Worm (Caenorhabditis elegans): ENCODE data around the gene ZK938.11.

ZK938.11 gene

DNA sequence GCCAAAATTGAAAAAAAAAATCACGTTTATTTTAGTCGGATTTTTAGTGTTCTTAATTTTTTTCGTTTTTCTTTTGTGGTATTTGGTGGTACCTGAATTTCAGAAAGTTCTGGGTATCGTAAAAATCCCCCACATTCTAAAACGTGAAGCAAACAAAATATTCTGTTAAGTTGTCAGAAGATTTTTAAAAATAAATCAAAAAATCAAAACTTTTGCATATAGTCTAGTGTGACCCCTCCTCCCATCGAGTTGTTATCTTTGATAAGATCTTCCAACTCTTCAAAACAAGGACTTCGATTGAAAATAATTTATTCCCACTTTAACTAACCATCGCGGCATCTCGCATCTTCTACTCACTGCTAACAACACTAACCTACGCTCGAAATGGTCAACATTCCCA, 11.1 kb downstream of the ZK938.11 start, which contains the start of gene ZK938.1:
Gene ZK938.1 (plus strand): TSS at position 301 of the 400 bp plus-strand sequence.
- no peak for TF ChIP-seq elt-1 (tag; optimal IDR thresholded peaks at IDR 0.05; ENCODE audit: borderline replicate concordance, insufficient read depth)
- no peak for TF ChIP-seq ceh-43 (GFP tag; optimal IDR thresholded peaks at IDR 0.05)
- no peak for TF ChIP-seq unc-120 (tag; optimal IDR thresholded peaks at IDR 0.05; ENCODE audit: poor library complexity, severe bottlenecking)
- TF ChIP-seq ces-1 (GFP tag; optimal IDR thresholded peaks at IDR 0.05): no peak
- TF ChIP-seq pha-4 (tag; optimal IDR thresholded peaks at IDR 0.05): no peak
- no peak for TF ChIP-seq nhr-76 (tag; optimal IDR thresholded peaks at IDR 0.05)
- TF ChIP-seq M03D4.4 (tag; optimal IDR thresholded peaks at IDR 0.05): no peak
- TF ChIP-seq ceh-39 (tag; optimal IDR thresholded peaks at IDR 0.05): no peak
- no peak for TF ChIP-seq bed-3 (GFP tag; optimal IDR thresholded peaks at IDR 0.05)
- TF ChIP-seq ham-2 (GFP tag; optimal IDR thresholded peaks at IDR 0.05): no peak
- no peak for TF ChIP-seq tbx-8 (GFP tag; optimal IDR thresholded peaks at IDR 0.05)
- TF ChIP-seq cnd-1 (tag; optimal IDR thresholded peaks at IDR 0.05): no peak
- no peak for TF ChIP-seq mls-2 (tag; optimal IDR thresholded peaks at IDR 0.05)
- TF ChIP-seq ztf-11 (tag; optimal IDR thresholded peaks at IDR 0.05): no peak
- TF ChIP-seq drap-1 (GFP tag; optimal IDR thresholded peaks at IDR 0.05): no peak
- no peak for TF ChIP-seq mab-5 (tag; optimal IDR thresholded peaks at IDR 0.05)
- no peak for TF ChIP-seq lin-13 (tag; optimal IDR thresholded peaks at IDR 0.05)

DNA sequence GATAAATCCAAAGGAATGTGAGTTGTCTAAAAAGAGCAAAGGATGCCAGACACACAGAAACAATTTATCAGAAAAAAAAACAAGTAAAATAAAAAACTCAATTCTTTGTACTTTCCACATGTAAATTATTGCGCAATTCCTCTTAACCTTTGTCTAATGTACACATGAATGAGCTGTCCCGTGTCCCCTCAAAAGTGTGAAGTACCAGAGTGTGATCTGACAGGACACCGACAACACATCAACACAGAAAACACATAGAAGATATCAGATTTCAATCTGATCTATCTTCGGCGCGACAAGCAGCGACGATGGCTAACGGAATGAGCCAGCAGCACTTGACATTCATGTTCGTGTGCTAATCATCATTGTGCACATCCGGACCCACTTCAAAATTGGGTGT, 11.7 kb downstream of the ZK938.11 start:
- TF ChIP-seq cnd-1 (tag; optimal IDR thresholded peaks at IDR 0.05) (no peak), zip-8 (tag; optimal IDR thresholded peaks at IDR 0.05) (peak; percentile 74), nhr-2 (tag; optimal IDR thresholded peaks at IDR 0.05) (peak; percentile 77)

DNA sequence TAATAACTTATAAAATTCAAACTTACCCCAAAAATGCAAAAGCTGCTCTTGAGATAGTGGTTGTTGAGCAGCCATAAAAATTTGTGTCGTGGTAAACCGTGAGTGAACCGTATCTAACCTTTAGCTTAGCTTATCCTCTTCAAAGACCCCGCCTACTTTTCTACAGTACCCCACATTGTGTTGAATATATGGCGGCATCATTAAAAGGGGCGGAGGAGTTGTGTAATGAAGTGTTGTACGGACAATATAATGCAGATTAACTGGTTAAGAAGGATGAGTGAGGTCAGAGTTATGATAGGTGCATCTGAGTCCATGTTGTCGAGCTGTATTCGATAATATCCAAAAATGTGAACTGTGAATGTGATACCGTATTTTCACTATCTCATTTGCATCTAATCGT, 12.4 kb downstream of the ZK938.11 start, which contains the start of gene eyg-1:
Gene eyg-1 (minus strand): TSS at position 101 of the 400 bp plus-strand sequence.
- TF ChIP-seq nhr-2 (tag; optimal IDR thresholded peaks at IDR 0.05): peak; percentile 22
- TF ChIP-seq unc-39 (tag; optimal IDR thresholded peaks at IDR 0.05): no peak

DNA sequence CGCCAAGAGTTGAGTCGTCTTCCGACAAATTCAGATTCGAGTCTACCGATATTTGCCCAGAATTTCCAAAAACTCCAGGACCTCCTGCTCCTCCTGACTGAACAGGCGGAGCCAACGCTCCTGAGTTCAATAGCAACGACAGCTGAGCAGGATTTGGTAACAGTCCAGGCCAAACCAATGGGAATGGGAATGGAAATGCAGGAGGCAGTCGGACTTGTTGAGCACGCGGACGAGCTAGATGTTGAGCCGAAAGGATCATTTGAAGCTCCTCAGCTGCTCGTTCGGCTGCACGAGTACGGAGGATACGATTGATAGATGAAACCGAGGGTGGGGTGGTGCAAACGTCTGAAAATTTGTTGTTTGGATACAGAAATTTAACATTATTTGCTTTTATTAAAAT, 13.3 kb downstream of the ZK938.11 start:
- no peak for TF ChIP-seq sptf-1 (tag; optimal IDR thresholded peaks at IDR 0.05)
- TF ChIP-seq snpc-4 (tag; optimal IDR thresholded peaks at IDR 0.05): no peak
- TF ChIP-seq tbx-8 (GFP tag; optimal IDR thresholded peaks at IDR 0.05): no peak
- TF ChIP-seq unc-62 (GFP tag; optimal IDR thresholded peaks at IDR 0.05): no peak
- no peak for TF ChIP-seq cnd-1 (tag; optimal IDR thresholded peaks at IDR 0.05)
- no peak for TF ChIP-seq mab-5 (tag; optimal IDR thresholded peaks at IDR 0.05)
- no peak for TF ChIP-seq drap-1 (GFP tag; optimal IDR thresholded peaks at IDR 0.05)

DNA sequence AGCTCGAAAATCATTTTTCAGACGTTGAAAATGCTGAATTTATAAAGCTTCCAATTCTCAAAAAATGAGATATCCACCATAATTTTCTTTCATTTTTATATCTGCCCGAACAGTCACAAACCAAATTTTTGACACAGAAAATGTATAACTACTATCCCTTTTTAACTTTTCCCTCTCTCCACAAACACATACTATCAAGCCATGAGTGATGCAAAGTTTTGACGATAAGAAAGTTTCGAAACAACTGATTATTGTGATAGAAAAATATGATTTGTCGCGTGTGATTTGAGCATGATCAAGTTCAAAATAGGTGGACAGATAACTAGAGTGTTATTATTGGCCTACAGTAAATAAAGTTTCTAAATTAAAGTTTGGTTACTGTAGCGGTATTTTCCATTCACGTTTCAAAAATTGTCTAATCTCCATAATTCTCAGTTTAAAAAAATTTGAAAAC, 32.7 kb downstream of the ZK938.11 start, which contains the start of gene cyp-13A8:
Gene cyp-13A8 (minus strand): TSS at position 51 of the 454 bp plus-strand sequence.
- TF ChIP-seq sptf-1 (tag; optimal IDR thresholded peaks at IDR 0.05) (no peak), nhr-237 (tag; optimal IDR thresholded peaks at IDR 0.05) (no peak), lin-13 (tag; optimal IDR thresholded peaks at IDR 0.05) (no peak), lin-32 (GFP tag; optimal IDR thresholded peaks at IDR 0.05) (no peak), blmp-1 (tag; optimal IDR thresholded peaks at IDR 0.05) (no peak), mab-5 (tag; optimal IDR thresholded peaks at IDR 0.05) (no peak), mls-2 (tag; optimal IDR thresholded peaks at IDR 0.05) (no peak), M03D4.4 (tag; optimal IDR thresholded peaks at IDR 0.05) (no peak), ztf-11 (tag; optimal IDR thresholded peaks at IDR 0.05) (no peak), hlh-1 (tag; optimal IDR thresholded peaks at IDR 0.05) (no peak), ceh-39 (tag; optimal IDR thresholded peaks at IDR 0.05) (no peak), nhr-76 (tag; optimal IDR thresholded peaks at IDR 0.05) (no peak), drap-1 (GFP tag; optimal IDR thresholded peaks at IDR 0.05) (no peak), zip-8 (tag; optimal IDR thresholded peaks at IDR 0.05) (no peak), pha-4 (tag; optimal IDR thresholded peaks at IDR 0.05) (no peak), sem-2 (GFP tag; optimal IDR thresholded peaks at IDR 0.05) (no peak), nhr-2 (tag; optimal IDR thresholded peaks at IDR 0.05) (no peak), tbx-8 (GFP tag; optimal IDR thresholded peaks at IDR 0.05) (no peak), nhr-28 (tag; optimal IDR thresholded peaks at IDR 0.05) (no peak), elt-1 (tag; optimal IDR thresholded peaks at IDR 0.05; ENCODE audit: borderline replicate concordance, insufficient read depth) (no peak)

DNA sequence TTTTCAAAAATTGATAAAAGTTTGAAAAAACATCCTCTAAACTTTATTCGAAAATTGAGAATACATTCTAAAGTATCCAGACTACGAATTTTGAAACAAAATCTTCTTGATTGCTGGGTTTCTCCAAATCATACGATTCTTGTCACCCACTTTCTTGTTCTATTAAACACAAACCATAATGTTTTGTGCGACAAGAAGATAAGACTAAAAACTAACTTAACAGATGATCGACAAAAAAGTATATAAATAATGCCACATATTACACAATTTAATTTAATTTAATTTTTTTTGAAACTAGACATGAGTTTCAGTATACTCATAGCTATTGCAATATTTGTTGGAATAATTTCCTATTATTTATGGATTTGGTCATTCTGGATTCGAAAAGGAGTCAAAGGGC, 36.9 kb downstream of the ZK938.11 start, which contains the start of gene cyp-13A7:
Gene cyp-13A7 (plus strand): TSS at position 301 of the 400 bp plus-strand sequence.
- no peak for TF ChIP-seq ces-1 (GFP tag; optimal IDR thresholded peaks at IDR 0.05)
- TF ChIP-seq elt-1 (tag; optimal IDR thresholded peaks at IDR 0.05; ENCODE audit: borderline replicate concordance, insufficient read depth): no peak
- TF ChIP-seq nhr-2 (tag; optimal IDR thresholded peaks at IDR 0.05): no peak
- no peak for TF ChIP-seq cnd-1 (tag; optimal IDR thresholded peaks at IDR 0.05)
- no peak for TF ChIP-seq nhr-237 (tag; optimal IDR thresholded peaks at IDR 0.05)
- TF ChIP-seq ztf-11 (tag; optimal IDR thresholded peaks at IDR 0.05): no peak
- no peak for TF ChIP-seq ceh-43 (GFP tag; optimal IDR thresholded peaks at IDR 0.05)
- TF ChIP-seq sem-2 (GFP tag; optimal IDR thresholded peaks at IDR 0.05): no peak
- no peak for TF ChIP-seq tbx-8 (GFP tag; optimal IDR thresholded peaks at IDR 0.05)
- TF ChIP-seq lin-13 (tag; optimal IDR thresholded peaks at IDR 0.05): no peak
- no peak for TF ChIP-seq ceh-39 (tag; optimal IDR thresholded peaks at IDR 0.05)
- TF ChIP-seq snpc-4 (tag; optimal IDR thresholded peaks at IDR 0.05): no peak
- TF ChIP-seq ceh-83 (GFP tag; optimal IDR thresholded peaks at IDR 0.05): no peak
- TF ChIP-seq hlh-1 (tag; optimal IDR thresholded peaks at IDR 0.05): no peak
- TF ChIP-seq mab-5 (tag; optimal IDR thresholded peaks at IDR 0.05): no peak
- TF ChIP-seq nhr-76 (tag; optimal IDR thresholded peaks at IDR 0.05): no peak
- no peak for TF ChIP-seq drap-1 (GFP tag; optimal IDR thresholded peaks at IDR 0.05)
- TF ChIP-seq unc-120 (tag; optimal IDR thresholded peaks at IDR 0.05; ENCODE audit: poor library complexity, severe bottlenecking): no peak
- TF ChIP-seq ham-2 (GFP tag; optimal IDR thresholded peaks at IDR 0.05): no peak
- TF ChIP-seq lin-32 (GFP tag; optimal IDR thresholded peaks at IDR 0.05): no peak

All from whole organism, mixed stage, embryonic.